Worm (Caenorhabditis elegans): ENCODE measurements around the gene dgn-2.

The dgn-2 gene

DNA sequence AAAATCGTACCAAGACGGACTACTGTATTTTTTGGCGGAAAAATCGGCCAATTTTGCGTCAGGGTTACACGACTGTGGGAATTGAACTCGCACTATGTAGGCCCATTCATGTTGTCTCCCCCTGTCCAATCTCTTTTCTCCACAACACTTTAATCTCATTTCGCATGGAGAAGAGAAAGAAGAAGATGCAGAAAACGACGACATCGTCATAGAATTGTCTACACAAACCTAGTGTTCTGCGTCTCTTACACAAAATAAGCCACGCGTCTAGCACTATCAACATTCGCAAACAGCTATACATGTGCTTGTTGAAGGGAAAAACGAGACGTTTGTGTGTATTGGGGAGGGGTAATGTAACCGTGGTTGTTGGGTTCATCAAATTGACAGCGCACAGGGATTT, 44.3 kb downstream of the dgn-2 start (continued):
- TF ChIP-seq elt-3 (tag; optimal IDR thresholded peaks at IDR 0.05) (no peak), ceh-16 (tag; optimal IDR thresholded peaks at IDR 0.05) (peak; percentile 54), ama-1 (optimal IDR thresholded peaks at IDR 0.05) (no peak), lin-13 (GFP tag; optimal IDR thresholded peaks at IDR 0.05) (peak; percentile 75), nhr-12 (tag; optimal IDR thresholded peaks at IDR 0.05) (no peak), peb-1 (tag; optimal IDR thresholded peaks at IDR 0.05) (no peak), blmp-1 (tag; optimal IDR thresholded peaks at IDR 0.05; ENCODE audit: insufficient read depth) (peak; percentile 46), F13H6.1 (tag; optimal IDR thresholded peaks at IDR 0.05) (peak; percentile 58), nhr-237 (tag; optimal IDR thresholded peaks at IDR 0.05) (peak; percentile 16), lsy-2 (tag; optimal IDR thresholded peaks at IDR 0.05) (peak; percentile 74 to 84), aly-2 (tag; optimal IDR thresholded peaks at IDR 0.05) (no peak)

DNA sequence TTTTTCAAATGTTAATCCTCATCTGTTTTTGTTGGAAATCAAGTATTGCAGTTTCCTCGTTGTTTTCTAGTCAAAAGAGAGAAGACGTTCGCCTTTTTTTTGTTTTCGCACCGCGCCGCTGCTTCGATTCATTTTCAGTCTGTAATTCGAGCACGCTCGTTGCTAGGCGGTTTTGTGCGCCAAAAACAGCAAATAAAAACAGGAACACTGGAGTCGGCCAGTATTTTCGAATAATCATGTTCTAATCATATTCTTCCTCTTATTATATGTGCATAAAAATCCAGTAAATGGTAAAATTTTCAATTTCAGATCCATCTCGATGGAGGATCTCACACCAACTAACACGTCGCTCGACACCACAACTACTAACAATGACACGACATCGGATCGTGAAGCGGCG, 46.3 kb downstream of the dgn-2 start, which contains the start of gene pdk-1:
Gene pdk-1, plus strand, starts transcription at position 301 of the 400 bp plus-strand sequence.
- TF ChIP-seq zag-1 (tag; optimal IDR thresholded peaks at IDR 0.05) (no peak), unc-39 (tag; optimal IDR thresholded peaks at IDR 0.05) (no peak)

DNA sequence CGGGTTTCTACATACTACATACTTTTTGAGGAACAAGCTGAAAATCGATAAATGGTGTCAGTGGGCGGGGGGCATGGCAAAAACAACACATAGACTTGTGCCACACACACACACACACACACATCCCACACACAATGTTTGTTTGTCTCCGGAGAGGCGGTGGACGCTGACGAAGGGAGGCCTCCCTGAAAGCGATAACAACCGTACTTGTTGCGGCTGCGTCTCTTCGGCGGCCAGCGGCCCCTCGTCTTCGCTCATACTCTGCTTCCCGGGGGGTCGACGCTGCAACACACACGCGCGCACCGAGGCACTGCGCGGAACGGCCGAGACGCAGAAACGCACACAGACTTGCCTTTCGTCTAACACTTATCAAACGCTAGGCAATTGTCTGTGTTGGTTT, 47.6 kb downstream of the dgn-2 start:
- TF ChIP-seq F13H6.1 (tag; optimal IDR thresholded peaks at IDR 0.05) = peak; percentile 88
- no peak for TF ChIP-seq nhr-11 (tag; optimal IDR thresholded peaks at IDR 0.05)
- TF ChIP-seq zag-1 (tag; optimal IDR thresholded peaks at IDR 0.05) = peak; percentile 3
- TF ChIP-seq elt-1 (tag; optimal IDR thresholded peaks at IDR 0.05) = no peak
- no peak for TF ChIP-seq peb-1 (tag; optimal IDR thresholded peaks at IDR 0.05)
- TF ChIP-seq C34F6.9 (tag; optimal IDR thresholded peaks at IDR 0.05) = peak; percentile 25
- TF ChIP-seq ztf-1 (GFP tag; conservative IDR thresholded peaks at IDR 0.05) = no peak
- TF ChIP-seq mab-5 (tag; optimal IDR thresholded peaks at IDR 0.05) = no peak
- no peak for TF ChIP-seq ztf-11 (tag; optimal IDR thresholded peaks at IDR 0.05)
- TF ChIP-seq mbf-1 (tag; optimal IDR thresholded peaks at IDR 0.05) = no peak
- TF ChIP-seq Y55F3AM.14 (GFP tag; optimal IDR thresholded peaks at IDR 0.05) = peak; percentile 55
- TF ChIP-seq nhr-23 (tag; optimal IDR thresholded peaks at IDR 0.05) = no peak
- TF ChIP-seq crh-2 (tag; optimal IDR thresholded peaks at IDR 0.05) = peak; percentile 51
- TF ChIP-seq lsy-2 (tag; optimal IDR thresholded peaks at IDR 0.05) = peak in 1 of 2 experiments; percentile 28
- TF ChIP-seq nhr-25 (tag; optimal IDR thresholded peaks at IDR 0.05) = no peak
- no peak for TF ChIP-seq nhr-12 (tag; optimal IDR thresholded peaks at IDR 0.05)
- TF ChIP-seq skn-1 (tag; optimal IDR thresholded peaks at IDR 0.05) = no peak
- TF ChIP-seq gmeb-1 (tag; optimal IDR thresholded peaks at IDR 0.05) = peak; percentile 17
- TF ChIP-seq sma-9 (GFP tag; optimal IDR thresholded peaks at IDR 0.05) = peak; percentile 52
- TF ChIP-seq sma-9 (tag; optimal IDR thresholded peaks at IDR 0.05) = no peak
- TF ChIP-seq ama-1 (optimal IDR thresholded peaks at IDR 0.05) = no peak
- TF ChIP-seq lin-39 (tag; optimal IDR thresholded peaks at IDR 0.05) = no peak
- TF ChIP-seq sem-4 (tag; optimal IDR thresholded peaks at IDR 0.05) = no peak
- no peak for TF ChIP-seq unc-62 (GFP tag; optimal IDR thresholded peaks at IDR 0.05)
- TF ChIP-seq sma-3 (GFP tag; optimal IDR thresholded peaks at IDR 0.05) = peak; percentile 63
- no peak for TF ChIP-seq dmd-4 (tag; optimal IDR thresholded peaks at IDR 0.05)
- TF ChIP-seq fos-1 (tag; optimal IDR thresholded peaks at IDR 0.05) = peak; percentile 27
- TF ChIP-seq nhr-10 (tag; optimal IDR thresholded peaks at IDR 0.05) = no peak
- peak; percentile 44 to 71 for TF ChIP-seq mdl-1 (tag; optimal IDR thresholded peaks at IDR 0.05)
- TF ChIP-seq lin-13 (GFP tag; optimal IDR thresholded peaks at IDR 0.05) = no peak
- peak; percentile 57 for TF ChIP-seq unc-55 (GFP tag; optimal IDR thresholded peaks at IDR 0.05)
- no peak for TF ChIP-seq nhr-6 (tag; optimal IDR thresholded peaks at IDR 0.05)
- no peak for TF ChIP-seq elt-3 (tag; optimal IDR thresholded peaks at IDR 0.05)
- TF ChIP-seq ZK546.5 (tag; optimal IDR thresholded peaks at IDR 0.05) = no peak
- no peak for TF ChIP-seq aly-2 (tag; optimal IDR thresholded peaks at IDR 0.05)
- TF ChIP-seq blmp-1 (tag; optimal IDR thresholded peaks at IDR 0.05; ENCODE audit: insufficient read depth) = no peak
- TF ChIP-seq ceh-82 (tag; optimal IDR thresholded peaks at IDR 0.05) = no peak
- TF ChIP-seq nhr-129 (tag; optimal IDR thresholded peaks at IDR 0.05) = peak; percentile 80
- TF ChIP-seq lin-11 (tag; optimal IDR thresholded peaks at IDR 0.05) = no peak
- TF ChIP-seq unc-39 (tag; optimal IDR thresholded peaks at IDR 0.05) = no peak
- TF ChIP-seq nhr-21 (tag; optimal IDR thresholded peaks at IDR 0.05) = peak; percentile 38
- no peak for TF ChIP-seq snpc-4 (tag; optimal IDR thresholded peaks at IDR 0.05)
- no peak for TF ChIP-seq nhr-77 (tag; optimal IDR thresholded peaks at IDR 0.05)
- peak; percentile 26 for TF ChIP-seq ceh-16 (tag; optimal IDR thresholded peaks at IDR 0.05)
- no peak for TF ChIP-seq R02D3.7 (tag; optimal IDR thresholded peaks at IDR 0.05)
- TF ChIP-seq ztf-4 (tag; optimal IDR thresholded peaks at IDR 0.05) = no peak
- TF ChIP-seq alr-1 (tag; optimal IDR thresholded peaks at IDR 0.05) = no peak
- no peak for TF ChIP-seq egl-27 (tag; optimal IDR thresholded peaks at IDR 0.05)
- no peak for TF ChIP-seq nhr-237 (tag; optimal IDR thresholded peaks at IDR 0.05)
